Fruit fly (Drosophila melanogaster) whole organism, embryonic: ENCODE data around the gene CG9444.

Experiments used
- CG11085 ChIP-seq: fragments of 200-800 bp; sonication (Bioruptor generic); IDR thresholded peaks from 2 replicates; pipeline ENCODE4 v1.3.6; 2022; ENCODE audit warnings: missing biosample characterization, missing genetic modification characterization
- CG12155 ChIP-seq: fragments of 200-800 bp; sonication (Bioruptor generic); optimal IDR thresholded peaks from 3 replicates; lab custom pipeline; 2016; ENCODE audit warnings: missing biosample characterization, missing genetic modification characterization
- CG12942 ChIP-seq: fragments of 200-800 bp; sonication (Bioruptor generic); optimal IDR thresholded peaks from 3 replicates; lab custom pipeline; 2016; ENCODE audit warnings: missing biosample characterization, missing genetic modification characterization
- CG13894 ChIP-seq: fragments of 200-800 bp; sonication (Bioruptor generic); optimal IDR thresholded peaks from 3 replicates; lab custom pipeline; 2018; ENCODE audit warnings: missing biosample characterization, mild to moderate bottlenecking, missing genetic modification characterization, moderate library complexity
- CG14050 ChIP-seq: fragments of 200-800 bp; sonication (Bioruptor generic); IDR thresholded peaks from 3 replicates; pipeline ENCODE4 v1.3.6; 2022; ENCODE audit warnings: missing biosample characterization, missing genetic modification characterization
- CG16813 ChIP-seq: fragments of 200-800 bp; sonication (Bioruptor generic); IDR thresholded peaks from 3 replicates; pipeline ENCODE4 v1.3.6; 2022; ENCODE audit warnings: missing biosample characterization, missing genetic modification characterization; ENCODE audit not compliant: partially characterized antibody
- CG17361 ChIP-seq: fragments of 200-800 bp; sonication (Bioruptor generic); IDR thresholded peaks from 3 replicates; pipeline ENCODE4 v1.3.6; 2022; ENCODE audit warnings: missing biosample characterization, missing genetic modification characterization
- CG17612 ChIP-seq: fragments of 200-800 bp; sonication (Bioruptor generic); IDR thresholded peaks from 2 replicates; pipeline ENCODE4 v1.3.6; 2022; ENCODE audit warnings: missing biosample characterization, missing genetic modification characterization
- CG17829 ChIP-seq: fragments of 200-800 bp; optimal IDR thresholded peaks from 2 replicates; lab custom pipeline; 2019; ENCODE audit warnings: missing biosample characterization, mild to moderate bottlenecking, missing genetic modification characterization, moderate library complexity
- CG2129 ChIP-seq: fragments of 200-800 bp; sonication (Bioruptor generic); IDR thresholded peaks from 2 replicates; pipeline ENCODE4 v1.3.6; 2022; ENCODE audit warnings: missing biosample characterization, missing genetic modification characterization; ENCODE audit not compliant: partially characterized antibody
- CG2875 ChIP-seq: fragments of 200-800 bp; sonication (Bioruptor generic); optimal IDR thresholded peaks from 2 replicates; lab custom pipeline; 2017; ENCODE audit warnings: missing biosample characterization, mild to moderate bottlenecking, missing genetic modification characterization, missing genetic modification reagents
- CG32767 ChIP-seq: fragments of 200-800 bp; sonication (Bioruptor generic); IDR thresholded peaks from 2 replicates; pipeline ENCODE4 v1.3.6; 2022; ENCODE audit warnings: missing biosample characterization, missing genetic modification characterization
- CG33213 ChIP-seq: fragments of 200-800 bp; sonication (Bioruptor generic); optimal IDR thresholded peaks from 3 replicates; lab custom pipeline; 2016; ENCODE audit warnings: missing biosample characterization, missing genetic modification characterization
- CG34422 ChIP-seq: fragments of 200-800 bp; sonication (Bioruptor generic); IDR thresholded peaks from 3 replicates; pipeline ENCODE4 v1.3.6; 2022; ENCODE audit warnings: missing biosample characterization, missing genetic modification characterization
- CG5180 ChIP-seq: fragments of 200-800 bp; sonication (Bioruptor generic); optimal IDR thresholded peaks from 3 replicates; lab custom pipeline; 2017; ENCODE audit warnings: missing biosample characterization, missing genetic modification characterization, mild to moderate bottlenecking, moderate library complexity, missing genetic modification reagents
- CG9797 ChIP-seq: fragments of 200-800 bp; sonication (Bioruptor generic); optimal IDR thresholded peaks from 3 replicates; lab custom pipeline; 2018; ENCODE audit warnings: missing biosample characterization, mild to moderate bottlenecking, missing genetic modification characterization
- CG9932 ChIP-seq: fragments of 200-800 bp; sonication (Bioruptor generic); IDR thresholded peaks from 2 replicates; pipeline ENCODE4 v1.3.6; 2022; ENCODE audit warnings: missing biosample characterization, missing genetic modification characterization
- Deaf1 ChIP-seq: fragments of 200-800 bp; optimal IDR thresholded peaks from 3 replicates; lab custom pipeline; 2019; ENCODE audit warnings: missing biosample characterization, mild to moderate bottlenecking, missing genetic modification characterization, moderate library complexity
- Dp ChIP-seq: fragments of 200-800 bp; sonication (Bioruptor generic); optimal IDR thresholded peaks from 2 replicates; lab custom pipeline; 2018; ENCODE audit warnings: missing biosample characterization, mild to moderate bottlenecking, missing genetic modification characterization, moderate library complexity
- Dref ChIP-seq: fragments of 200-800 bp; sonication (Bioruptor generic); IDR thresholded peaks from 2 replicates; pipeline ENCODE4 v1.3.6; 2022; ENCODE audit warnings: missing biosample characterization, missing genetic modification characterization
- Fer1 ChIP-seq: fragments of 200-800 bp; sonication (Bioruptor generic); optimal IDR thresholded peaks from 2 replicates; lab custom pipeline; 2017; ENCODE audit warnings: missing biosample characterization, mild to moderate bottlenecking, missing genetic modification characterization
- H2.0 ChIP-seq: fragments of 200-800 bp; sonication (Bioruptor generic); IDR thresholded peaks from 2 replicates; pipeline ENCODE4 v1.3.6; 2022; ENCODE audit warnings: missing biosample characterization, missing genetic modification characterization
- HmgZ ChIP-seq: fragments of 200-800 bp; sonication (Bioruptor generic); optimal IDR thresholded peaks from 2 replicates; lab custom pipeline; 2018; ENCODE audit warnings: missing biosample characterization, mild to moderate bottlenecking, missing genetic modification characterization
- Lhr ChIP-seq: fragments of 200-800 bp; sonication (Bioruptor generic); optimal IDR thresholded peaks from 3 replicates; lab custom pipeline; 2017; ENCODE audit warnings: mild to moderate bottlenecking, missing biosample characterization, missing genetic modification reagents, missing genetic modification characterization
- Lpt ChIP-seq: fragments of >200 bp; optimal IDR thresholded peaks from 2 replicates; lab custom pipeline; 2018; ENCODE audit warnings: missing biosample characterization, missing genetic modification characterization
- MBD-R2 ChIP-seq: fragments of 200-800 bp; sonication (Bioruptor generic); IDR thresholded peaks from 2 replicates; pipeline ENCODE4 v1.3.6; 2022; ENCODE audit warnings: missing biosample characterization, missing genetic modification characterization
- MESR4 ChIP-seq: fragments of 200-800 bp; sonication (Bioruptor generic); optimal IDR thresholded peaks from 2 replicates; lab custom pipeline; 2018; ENCODE audit warnings: missing biosample characterization, mild to moderate bottlenecking, missing genetic modification characterization, moderate library complexity
- Mrtf ChIP-seq: fragments of 200-800 bp; sonication (Bioruptor generic); IDR thresholded peaks from 3 replicates; pipeline ENCODE4 v1.3.6; 2022; ENCODE audit warnings: missing biosample characterization, missing genetic modification characterization
- Nf-YA ChIP-seq: fragments of 200-800 bp; sonication (Bioruptor generic); IDR thresholded peaks from 2 replicates; pipeline ENCODE4 v1.3.6; 2022; ENCODE audit warnings: missing biosample characterization, missing genetic modification characterization
- Opbp ChIP-seq: fragments of 200-800 bp; sonication (Bioruptor generic); IDR thresholded peaks from 3 replicates; pipeline ENCODE4 v1.3.6; 2022; ENCODE audit warnings: missing biosample characterization, missing genetic modification characterization; ENCODE audit not compliant: partially characterized antibody
- Sin3A ChIP-seq: fragments of >200 bp; optimal IDR thresholded peaks from 2 replicates; lab custom pipeline; 2018
- Xbp1 ChIP-seq: fragments of 200-800 bp; sonication (Bioruptor generic); optimal IDR thresholded peaks from 3 replicates; lab custom pipeline; 2016; ENCODE audit warnings: missing biosample characterization, mild to moderate bottlenecking, missing genetic modification characterization
- ato ChIP-seq: fragments of 200-800 bp; sonication (Bioruptor generic); IDR thresholded peaks from 2 replicates; pipeline ENCODE4 v1.3.6; 2022; ENCODE audit warnings: missing biosample characterization, missing genetic modification characterization; ENCODE audit not compliant: partially characterized antibody
- bab2 ChIP-seq: fragments of 200-800 bp; sonication (Bioruptor generic); optimal IDR thresholded peaks from 2 replicates; lab custom pipeline; 2016; ENCODE audit warnings: missing biosample characterization, missing genetic modification characterization
- bbx ChIP-seq: fragments of 200-800 bp; sonication (Bioruptor generic); IDR thresholded peaks from 2 replicates; pipeline ENCODE4 v1.3.6; 2022; ENCODE audit warnings: missing biosample characterization, missing genetic modification characterization; ENCODE audit not compliant: partially characterized antibody
- bcd ChIP-seq: fragments of 200-800 bp; sonication (Bioruptor generic); optimal IDR thresholded peaks from 2 replicates; lab custom pipeline; 2017; ENCODE audit warnings: missing biosample characterization, mild to moderate bottlenecking, missing genetic modification characterization
- cg ChIP-seq: fragments of 200-800 bp; sonication (Bioruptor generic); optimal IDR thresholded peaks from 3 replicates; lab custom pipeline; 2019; ENCODE audit warnings: missing biosample characterization, mild to moderate bottlenecking, missing genetic modification characterization, moderate library complexity
- dm ChIP-seq: fragments of 200-800 bp; sonication (Bioruptor generic); optimal IDR thresholded peaks from 3 replicates; lab custom pipeline; 2016; ENCODE audit warnings: missing biosample characterization, missing genetic modification characterization
- dmrt99B ChIP-seq: fragments of 200-800 bp; sonication (Bioruptor generic); optimal IDR thresholded peaks from 2 replicates; lab custom pipeline; 2018; ENCODE audit warnings: missing biosample characterization, mild to moderate bottlenecking, missing genetic modification characterization, moderate library complexity
- fd96Cb ChIP-seq: fragments of 200-800 bp; sonication (Bioruptor generic); optimal IDR thresholded peaks from 2 replicates; lab custom pipeline; 2018; ENCODE audit warnings: missing biosample characterization, mild to moderate bottlenecking, missing genetic modification characterization, moderate library complexity
- mld ChIP-seq: fragments of 200-800 bp; sonication (Bioruptor generic); IDR thresholded peaks from 3 replicates; pipeline ENCODE4 v1.3.6; 2022; ENCODE audit warnings: missing biosample characterization, missing genetic modification characterization; ENCODE audit not compliant: partially characterized antibody
- pita ChIP-seq: fragments of 200-800 bp; sonication (Bioruptor generic); optimal IDR thresholded peaks from 2 replicates; lab custom pipeline; 2017; ENCODE audit warnings: missing biosample characterization, mild to moderate bottlenecking, missing genetic modification characterization
- pzg ChIP-seq: fragments of 200-800 bp; sonication (Bioruptor generic); optimal IDR thresholded peaks from 3 replicates; lab custom pipeline; 2018; ENCODE audit warnings: missing biosample characterization, mild to moderate bottlenecking, missing genetic modification characterization, moderate library complexity
- row ChIP-seq: fragments of 200-800 bp; sonication (Bioruptor generic); IDR thresholded peaks from 3 replicates; pipeline ENCODE4 v1.3.6; 2022; ENCODE audit warnings: missing biosample characterization, missing genetic modification characterization
- sd ChIP-seq: fragments of 200-800 bp; sonication (Bioruptor generic); optimal IDR thresholded peaks from 3 replicates; lab custom pipeline; 2018; ENCODE audit warnings: missing biosample characterization, mild to moderate bottlenecking, missing genetic modification characterization, moderate library complexity
- sim ChIP-seq: fragments of 200-800 bp; sonication (Bioruptor generic); IDR thresholded peaks from 2 replicates; pipeline ENCODE4 v1.3.6; 2022; ENCODE audit warnings: missing biosample characterization, missing genetic modification characterization
- sna ChIP-seq: fragments of 200-800 bp; sonication (Bioruptor generic); IDR thresholded peaks from 2 replicates; pipeline ENCODE4 v1.3.6; 2022; ENCODE audit warnings: missing biosample characterization, missing genetic modification characterization; ENCODE audit not compliant: partially characterized antibody
- tna ChIP-seq: fragments of 200-800 bp; sonication (Bioruptor generic); IDR thresholded peaks from 2 replicates; pipeline ENCODE4 v1.3.6; 2022; ENCODE audit warnings: missing biosample characterization, missing genetic modification characterization; ENCODE audit not compliant: partially characterized antibody
- twi ChIP-seq: fragments of 200-800 bp; optimal IDR thresholded peaks from 2 replicates; lab custom pipeline; 2019; ENCODE audit warnings: missing biosample characterization, mild to moderate bottlenecking, missing genetic modification characterization, moderate library complexity

Gene CG9444

dm6 chr3R:9725121-9725956, 41.3 kb upstream of the CG9444 start, which contains the start of gene hyd (continued):
- TF ChIP-seq fd96Cb (tag; lab: Kevin White, UChicago) (no peak), Xbp1 (GFP tag; lab: Kevin White, UChicago) (peak; percentile 15), pita (GFP tag; lab: Kevin White, UChicago) (peak; percentile 29), tna (GFP tag; lab: Robert Waterston, UW) (peak; percentile 77), pzg (peak; percentile 83), Dref (GFP tag; lab: Robert Waterston, UW) (peak; percentile 89), ato (GFP tag; lab: Robert Waterston, UW) (peak; percentile 73), dmrt99B (tag; lab: Kevin White, UChicago) (no peak), CG12155 (GFP tag; lab: Kevin White, UChicago) (no peak), Nf-YA (GFP tag; lab: Robert Waterston, UW) (peak; percentile 33; the same call in 1 of the 2 replicates), CG9932 (peak; percentile 45), CG12942 (GFP tag; lab: Kevin White, UChicago) (no peak), Sin3A (lab: Kevin White, UChicago) (peak; percentile 70), bab2 (GFP tag; lab: Kevin White, UChicago) (no peak), sd (tag; lab: Kevin White, UChicago) (no peak), Lhr (GFP tag; lab: Kevin White, UChicago) (peak; percentile 54), Mrtf (GFP tag; lab: Robert Waterston, UW) (no peak), cg (GFP tag; lab: Kevin White, UChicago) (peak; percentile 98), CG2875 (GFP tag; lab: Kevin White, UChicago) (no peak), sim (GFP tag; lab: Robert Waterston, UW) (no peak), Fer1 (peak; percentile 13), CG11085 (GFP tag; lab: Robert Waterston, UW) (no peak), CG17829 (peak; percentile 53), CG2129 (peak; percentile 77), mld (GFP tag; lab: Robert Waterston, UW) (peak; percentile 35; the same call in 2 of the 3 replicates), H2.0 (no peak), CG33213 (GFP tag; lab: Kevin White, UChicago) (no peak), twi (tag; lab: Kevin White, UChicago) (no peak), CG32767 (GFP tag; lab: Robert Waterston, UW) (no peak), Deaf1 (tag; lab: Kevin White, UChicago) (no peak), HmgZ (tag; lab: Kevin White, UChicago) (peak; percentile 28), sna (GFP tag; lab: Robert Waterston, UW) (peak; percentile 83), dm (GFP tag; lab: Kevin White, UChicago) (peak; percentile 15), CG17361 (GFP tag; lab: Robert Waterston, UW) (no peak), MBD-R2 (peak; percentile 54), Opbp (GFP tag; lab: Robert Waterston, UW) (peak; percentile 87), bbx (peak; percentile 82), CG5180 (GFP tag; lab: Kevin White, UChicago) (no peak), CG13894 (no peak), MESR4 (GFP tag; lab: Kevin White, UChicago) (peak; percentile 92), Dp (GFP tag; lab: Kevin White, UChicago) (peak; percentile 57), CG34422 (GFP tag; lab: Robert Waterston, UW) (peak; percentile 71; the same call in 1 of the 3 replicates), CG16813 (peak; percentile 87), bcd (GFP tag; lab: Kevin White, UChicago) (no peak), CG9797 (GFP tag; lab: Kevin White, UChicago) (peak; percentile 88), row (GFP tag; lab: Robert Waterston, UW) (peak; percentile 48; the same call in 2 of the 3 replicates), CG17612 (no peak), CG14050 (no peak), Lpt (GFP tag; lab: Kevin White, UChicago) (no peak)
